Fruit fly (Drosophila melanogaster): ENCODE data around the gene Sry-beta.
A peak's percentile ranks its signal among the peaks of the same experiment; 100 is the strongest.

The Sry-beta gene

DNA sequence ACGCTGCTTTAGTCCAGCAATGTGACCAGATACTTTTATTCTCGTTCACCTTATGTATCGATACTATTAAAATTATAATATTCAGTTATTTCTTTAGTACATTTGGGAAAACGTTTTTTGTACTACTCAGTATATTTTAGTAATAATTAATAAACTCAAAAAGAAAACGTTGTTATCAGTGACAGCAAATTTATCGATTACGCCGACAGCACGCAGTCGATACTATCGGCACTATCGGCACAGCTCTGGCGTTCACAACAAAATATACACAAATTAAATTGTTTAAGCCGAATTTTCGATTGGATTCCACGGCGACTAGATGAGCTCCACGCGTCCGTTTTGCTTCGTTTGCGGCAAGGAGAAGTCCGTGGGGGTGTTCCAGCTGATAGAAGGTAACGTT lies at the start of gene Sry-beta, which contains the start of the genes janA and Sry-alpha (continued):
- peak; percentile 47 for TF ChIP-seq nmo (GFP tag; optimal IDR thresholded peaks at IDR 0.05)
- peak; percentile 63 for TF ChIP-seq Dp (GFP tag; optimal IDR thresholded peaks at IDR 0.05)
- no peak for TF ChIP-seq CG16779 (GFP tag; IDR thresholded peaks at IDR 0.05)
- TF ChIP-seq chif (GFP tag; optimal IDR thresholded peaks at IDR 0.05): no peak
- TF ChIP-seq CG1792 (GFP tag; optimal IDR thresholded peaks at IDR 0.05): no peak
- TF ChIP-seq CG31441 (GFP tag; IDR thresholded peaks at IDR 0.05): no peak
- no peak for TF ChIP-seq aop (GFP tag; IDR thresholded peaks at IDR 0.05)
- TF ChIP-seq vvl (GFP tag; IDR thresholded peaks at IDR 0.05): peak; percentile 42; the same call in 1 of the 2 replicates
- peak; percentile 99 for TF ChIP-seq ato (GFP tag; IDR thresholded peaks at IDR 0.05; ENCODE audit: partially characterized antibody)
- TF ChIP-seq sisA (GFP tag; IDR thresholded peaks at IDR 0.05): no peak
- TF ChIP-seq CG3281 (GFP tag; optimal IDR thresholded peaks at IDR 0.05): no peak
- TF ChIP-seq CG17829 (tag; optimal IDR thresholded peaks at IDR 0.05): peak; percentile 63
- no peak for TF ChIP-seq CG8388 (GFP tag; optimal IDR thresholded peaks at IDR 0.05)
- TF ChIP-seq CG42726 (GFP tag; IDR thresholded peaks at IDR 0.05; ENCODE audit: partially characterized antibody): peak; percentile 97
- TF ChIP-seq hbn (GFP tag; IDR thresholded peaks at IDR 0.05; ENCODE audit: partially characterized antibody): peak; percentile 99
- no peak for TF ChIP-seq bcd (GFP tag; optimal IDR thresholded peaks at IDR 0.05)
- TF ChIP-seq Camta (GFP tag; optimal IDR thresholded peaks at IDR 0.05): no peak
- TF ChIP-seq br (optimal IDR thresholded peaks at IDR 0.05): no peak
- TF ChIP-seq shn (GFP tag; optimal IDR thresholded peaks at IDR 0.05): no peak
- TF ChIP-seq CG18262 (tag; optimal IDR thresholded peaks at IDR 0.05): no peak
- TF ChIP-seq CG3847 (GFP tag; IDR thresholded peaks at IDR 0.05): peak; percentile 52
- TF ChIP-seq CG9876 (GFP tag; optimal IDR thresholded peaks at IDR 0.05): no peak
- peak; percentile 96 for TF ChIP-seq CG7963 (GFP tag; IDR thresholded peaks at IDR 0.05; ENCODE audit: partially characterized antibody)
- no peak for TF ChIP-seq ap (GFP tag; IDR thresholded peaks at IDR 0.05)
- TF ChIP-seq danr (GFP tag; IDR thresholded peaks at IDR 0.05): no peak
- TF ChIP-seq pb (GFP tag; optimal IDR thresholded peaks at IDR 0.05): no peak
- no peak for TF ChIP-seq CG7987 (GFP tag; optimal IDR thresholded peaks at IDR 0.05)
- TF ChIP-seq odd (GFP tag; optimal IDR thresholded peaks at IDR 0.05): no peak
- no peak for TF ChIP-seq lola (GFP tag; optimal IDR thresholded peaks at IDR 0.05)
- peak; percentile 59 for TF ChIP-seq CG12391 (tag; optimal IDR thresholded peaks at IDR 0.05)
- no peak for TF ChIP-seq h (optimal IDR thresholded peaks at IDR 0.05)
- no peak for TF ChIP-seq D19B (GFP tag; optimal IDR thresholded peaks at IDR 0.05)
- TF ChIP-seq CG14860 (GFP tag; IDR thresholded peaks at IDR 0.05; ENCODE audit: partially characterized antibody): peak; percentile 99
- TF ChIP-seq luna (GFP tag; optimal IDR thresholded peaks at IDR 0.05): no peak
- TF ChIP-seq hb (GFP tag; IDR thresholded peaks at IDR 0.05; ENCODE audit: partially characterized antibody): peak; percentile 99
- TF ChIP-seq Dfd (GFP tag; optimal IDR thresholded peaks at IDR 0.05): no peak
- TF ChIP-seq CG5180 (GFP tag; optimal IDR thresholded peaks at IDR 0.05): no peak
- TF ChIP-seq MTF-1 (GFP tag; optimal IDR thresholded peaks at IDR 0.05; ENCODE audit: borderline replicate concordance): no peak
- TF ChIP-seq wek (GFP tag; optimal IDR thresholded peaks at IDR 0.05): no peak
- no peak for TF ChIP-seq H2.0 (GFP tag; IDR thresholded peaks at IDR 0.05)
- TF ChIP-seq gfzf (GFP tag; optimal IDR thresholded peaks at IDR 0.05): peak; percentile 63
- no peak for TF ChIP-seq CG31388 (GFP tag; optimal IDR thresholded peaks at IDR 0.05)
- no peak for TF ChIP-seq CG2875 (GFP tag; optimal IDR thresholded peaks at IDR 0.05)
- peak; percentile 94 for TF ChIP-seq CG15514 (GFP tag; optimal IDR thresholded peaks at IDR 0.05)
- TF ChIP-seq MESR4 (GFP tag; optimal IDR thresholded peaks at IDR 0.05): peak; percentile 71
- TF ChIP-seq CG2116 (GFP tag; optimal IDR thresholded peaks at IDR 0.05): peak; percentile 86
- peak; percentile 24; the same call in 1 of the 2 replicates for TF ChIP-seq slbo (GFP tag; IDR thresholded peaks at IDR 0.05)
- peak; percentile 16 for TF ChIP-seq CG30403 (GFP tag; optimal IDR thresholded peaks at IDR 0.05)
- TF ChIP-seq emc (GFP tag; optimal IDR thresholded peaks at IDR 0.05): no peak
- TF ChIP-seq NFAT (GFP tag; IDR thresholded peaks at IDR 0.05): no peak
- peak; percentile 99 for TF ChIP-seq chinmo (GFP tag; IDR thresholded peaks at IDR 0.05; ENCODE audit: partially characterized antibody)

Data from whole organism, embryonic.